Worm (Caenorhabditis elegans) whole organism, L4 larva: ENCODE results near the gene F37H8.5.

Experiments used
- F44E2.7 ChIP-seq: fragments of 200-800 bp; sonication (Bioruptor generic); IDR thresholded peaks from 2 replicates; pipeline ENCODE4 v2.1.2; 2022; ENCODE audit warnings: missing genetic modification characterization, missing compliant biosample characterization
- R02D3.7 ChIP-seq: fragments of 150-350 bp; sonication (generic microtip); optimal IDR thresholded peaks from 3 replicates; lab custom pipeline; 2014; ENCODE audit warnings: missing biosample characterization, missing genetic modification characterization
- T26A8.4 ChIP-seq: fragments of 200-800 bp; sonication (Bioruptor generic); IDR thresholded peaks from 2 replicates; pipeline ENCODE4 v1.3.6; 2022; ENCODE audit warnings: missing genetic modification characterization, missing compliant biosample characterization
- Y105C5A.15 ChIP-seq: fragments of 200-800 bp; sonication (Bioruptor generic); IDR thresholded peaks from 2 replicates; pipeline ENCODE4 v1.3.6; 2022; ENCODE audit warnings: missing genetic modification characterization, missing compliant biosample characterization
- Y48G9A.11 ChIP-seq: fragments of 200-800 bp; sonication (Bioruptor generic); IDR thresholded peaks from 2 replicates; pipeline ENCODE4 v1.3.6; 2022; ENCODE audit warnings: missing genetic modification reagents, missing genetic modification characterization, missing compliant biosample characterization
- ZK337.2 ChIP-seq: fragments of 200-800 bp; sonication (Bioruptor generic); IDR thresholded peaks from 2 replicates; pipeline ENCODE4 v1.3.6; 2022; ENCODE audit warnings: missing genetic modification reagents, missing genetic modification characterization, missing compliant biosample characterization
- aly-2 ChIP-seq: sonication (generic microtip); optimal IDR thresholded peaks from 2 replicates; lab custom pipeline; 2018; ENCODE audit warnings: missing biosample characterization, missing genetic modification characterization
- attf-4 ChIP-seq: sonication (generic microtip); optimal IDR thresholded peaks from 3 replicates; lab custom pipeline; 2017; ENCODE audit warnings: missing biosample characterization, missing genetic modification characterization
- ceh-20 ChIP-seq: fragments of 200-800 bp; sonication (Bioruptor generic); IDR thresholded peaks from 2 replicates; pipeline ENCODE4 v1.3.6; 2022; ENCODE audit warnings: missing genetic modification reagents, missing genetic modification characterization, missing compliant biosample characterization
- ceh-62 ChIP-seq: sonication (generic microtip); optimal IDR thresholded peaks from 2 replicates; lab custom pipeline; 2017; ENCODE audit warnings: missing biosample characterization, missing genetic modification characterization
- ceh-82 ChIP-seq: sonication (generic microtip); optimal IDR thresholded peaks from 2 replicates; lab custom pipeline; 2017; ENCODE audit warnings: missing biosample characterization, missing genetic modification characterization
- ces-1 ChIP-seq: fragments of 150-350 bp; sonication (generic microtip); optimal IDR thresholded peaks from 4 replicates; lab custom pipeline; 2014; ENCODE audit warnings: missing biosample characterization, missing genetic modification reagents, missing genetic modification characterization
- daf-19 ChIP-seq: fragments of 200-800 bp; sonication (Bioruptor generic); conservative IDR thresholded peaks from 2 replicates; pipeline ENCODE4 v1.3.6; 2022; ENCODE audit warnings: missing genetic modification characterization, missing compliant biosample characterization
- daf-8 ChIP-seq: fragments of 200-800 bp; sonication (Bioruptor generic); IDR thresholded peaks from 2 replicates; pipeline ENCODE4 v1.3.6; 2022; ENCODE audit warnings: missing genetic modification characterization, missing compliant biosample characterization
- dmd-6 ChIP-seq: fragments of 200-800 bp; sonication (Bioruptor generic); IDR thresholded peaks from 2 replicates; pipeline ENCODE4 v1.3.6; 2022; ENCODE audit warnings: missing genetic modification reagents, missing genetic modification characterization, missing compliant biosample characterization
- dmd-8 ChIP-seq: fragments of 200-800 bp; sonication (Bioruptor generic); IDR thresholded peaks from 2 replicates; pipeline ENCODE4 v1.3.6; 2022; ENCODE audit warnings: missing genetic modification characterization, missing compliant biosample characterization
- dmd-9 ChIP-seq: fragments of 200-800 bp; sonication (Bioruptor generic); IDR thresholded peaks from 2 replicates; pipeline ENCODE4 v1.3.6; 2022; ENCODE audit warnings: missing genetic modification reagents, missing genetic modification characterization, missing compliant biosample characterization
- duxl-1 ChIP-seq: sonication (generic microtip); optimal IDR thresholded peaks from 2 replicates; lab custom pipeline; 2016; ENCODE audit warnings: mild to moderate bottlenecking, missing genetic modification characterization, moderate library complexity, missing compliant biosample characterization; ENCODE audit not compliant: poor library complexity
- egl-27 ChIP-seq: sonication (generic microtip); optimal IDR thresholded peaks from 3 replicates; lab custom pipeline; 2017; ENCODE audit warnings: missing biosample characterization, missing genetic modification reagents, missing genetic modification characterization
- egl-43 ChIP-seq: fragments of 200-800 bp; sonication (Bioruptor generic); IDR thresholded peaks from 2 replicates; pipeline ENCODE4 v1.3.6; 2022; ENCODE audit warnings: missing genetic modification reagents, missing genetic modification characterization, missing compliant biosample characterization
- fkh-10 ChIP-seq: fragments of 150-350 bp; optimal IDR thresholded peaks from 2 replicates; lab custom pipeline; 2014; ENCODE audit warnings: missing biosample characterization, missing genetic modification reagents, missing genetic modification characterization
- hif-1 ChIP-seq, 2 experiments: sonication (generic microtip); optimal IDR thresholded peaks; 2 replicates each; lab custom pipeline; 2016 to 2017; ENCODE audit warnings: missing compliant biosample characterization in 2 of 2, missing genetic modification characterization in 2 of 2, missing genetic modification reagents in 2 of 2, missing genotype in 2 of 2, mild to moderate bottlenecking in 1 of 2
- hmg-1.1 ChIP-seq: fragments of 200-800 bp; sonication (Bioruptor generic); IDR thresholded peaks from 2 replicates; pipeline ENCODE4 v1.3.6; 2022; ENCODE audit warnings: missing genetic modification reagents, missing genetic modification characterization, missing compliant biosample characterization
- jun-1 ChIP-seq: fragments of 150-350 bp; optimal IDR thresholded peaks from 2 replicates; lab custom pipeline; 2014; ENCODE audit warnings: missing biosample characterization, missing genetic modification reagents, missing genetic modification characterization
- lim-7 ChIP-seq: fragments of 200-800 bp; sonication (Bioruptor generic); IDR thresholded peaks from 2 replicates; pipeline ENCODE4 v1.3.6; 2022; ENCODE audit warnings: missing genetic modification characterization, missing compliant biosample characterization
- lin-15B ChIP-seq: fragments of 150-350 bp; sonication (generic microtip); optimal IDR thresholded peaks from 3 replicates; lab custom pipeline; 2014; ENCODE audit warnings: missing biosample characterization, missing genetic modification characterization
- lin-38 ChIP-seq: fragments of 200-800 bp; sonication (Bioruptor generic); IDR thresholded peaks from 2 replicates; pipeline ENCODE4 v1.3.6; 2022; ENCODE audit warnings: missing genetic modification reagents, missing genetic modification characterization, missing compliant biosample characterization
- lin-39 ChIP-seq: fragments of 150-350 bp; optimal IDR thresholded peaks from 2 replicates; lab custom pipeline; 2014; ENCODE audit warnings: missing biosample characterization, missing genetic modification reagents, missing genetic modification characterization
- mdl-1 ChIP-seq, 2 experiments: fragments of 150-350 bp in 1 of 2; sonication (generic microtip) in 1 of 2; optimal IDR thresholded peaks; 2 replicates each; lab custom pipeline; 2014 to 2017; ENCODE audit warnings: missing biosample characterization in 2 of 2, missing genetic modification characterization in 2 of 2
- mep-1 ChIP-seq: fragments of 150-350 bp; sonication (generic microtip); optimal IDR thresholded peaks from 3 replicates; lab custom pipeline; 2014; ENCODE audit warnings: missing biosample characterization, missing genetic modification characterization
- mes-2 ChIP-seq: sonication (generic microtip); optimal IDR thresholded peaks from 2 replicates; lab custom pipeline; 2016; ENCODE audit warnings: missing genotype, mild to moderate bottlenecking, missing genetic modification characterization, missing compliant biosample characterization; ENCODE audit not compliant: poor library complexity, severe bottlenecking
- mxl-2 ChIP-seq: fragments of 200-800 bp; sonication (Bioruptor generic); conservative IDR thresholded peaks from 2 replicates; pipeline ENCODE4 v1.3.6; 2022; ENCODE audit warnings: missing genetic modification reagents, missing genetic modification characterization, missing compliant biosample characterization
- nhr-10 ChIP-seq: fragments of 150-350 bp; optimal IDR thresholded peaks from 2 replicates; lab custom pipeline; 2014; ENCODE audit warnings: missing biosample characterization, missing genetic modification characterization
- nhr-102 ChIP-seq: sonication (generic microtip); optimal IDR thresholded peaks from 2 replicates; lab custom pipeline; 2016; ENCODE audit warnings: mild to moderate bottlenecking, missing genetic modification characterization, moderate library complexity, missing compliant biosample characterization
- nhr-237 ChIP-seq: sonication (generic microtip); optimal IDR thresholded peaks from 2 replicates; lab custom pipeline; 2017; ENCODE audit warnings: missing biosample characterization, missing genetic modification characterization
- saeg-2 ChIP-seq: fragments of 200-800 bp; sonication (Bioruptor generic); IDR thresholded peaks from 2 replicates; pipeline ENCODE4 v1.3.6; 2022; ENCODE audit warnings: missing genetic modification reagents, missing genetic modification characterization, missing compliant biosample characterization
- set-16 ChIP-seq: fragments of 200-800 bp; sonication (Bioruptor generic); IDR thresholded peaks from 2 replicates; pipeline ENCODE4 v1.3.6; 2022; ENCODE audit warnings: missing genetic modification reagents, missing genetic modification characterization, missing compliant biosample characterization
- snpc-1.2 ChIP-seq: fragments of 200-800 bp; sonication (Bioruptor generic); IDR thresholded peaks from 2 replicates; pipeline ENCODE4 v1.3.6; 2022; ENCODE audit warnings: missing genetic modification reagents, missing genetic modification characterization, missing compliant biosample characterization
- snpc-4 ChIP-seq: fragments of 150-350 bp; optimal IDR thresholded peaks from 2 replicates; lab custom pipeline; 2014; ENCODE audit warnings: missing biosample characterization, missing genetic modification characterization
- spr-3 ChIP-seq: fragments of 200-800 bp; sonication (Bioruptor generic); optimal IDR thresholded peaks from 2 replicates; lab custom pipeline; 2018; ENCODE audit warnings: mild to moderate bottlenecking, missing genetic modification characterization, missing compliant biosample characterization
- unc-62 ChIP-seq, 3 experiments: fragments of 150-350 bp in 1 of 3; sonication (generic microtip); optimal IDR thresholded peaks in 2 of 3; peaks in 1 of 3; 1 replicate in 1 of 3; 2 replicates in 2 of 3; lab custom pipeline; 2014 to 2017; ENCODE audit warnings: missing biosample characterization in 3 of 3, missing genetic modification characterization in 3 of 3, missing genetic modification reagents in 3 of 3, missing genotype in 1 of 3
- zag-1 ChIP-seq: fragments of 150-350 bp; optimal IDR thresholded peaks from 2 replicates; lab custom pipeline; 2014; ENCODE audit warnings: missing biosample characterization, missing genetic modification characterization
- zfp-2 ChIP-seq: sonication (generic microtip); optimal IDR thresholded peaks from 2 replicates; lab custom pipeline; 2016; ENCODE audit warnings: mild to moderate bottlenecking, missing genetic modification characterization, missing compliant biosample characterization
- zfp-3 ChIP-seq: fragments of 200-800 bp; sonication (Bioruptor generic); conservative IDR thresholded peaks from 2 replicates; pipeline ENCODE4 v1.3.6; 2022; ENCODE audit warnings: missing genetic modification reagents, missing genetic modification characterization, missing compliant biosample characterization
- zip-2 ChIP-seq: fragments of 150-350 bp; optimal IDR thresholded peaks from 2 replicates; lab custom pipeline; 2014; ENCODE audit warnings: missing biosample characterization, missing genetic modification characterization

The F37H8.5 gene

DNA sequence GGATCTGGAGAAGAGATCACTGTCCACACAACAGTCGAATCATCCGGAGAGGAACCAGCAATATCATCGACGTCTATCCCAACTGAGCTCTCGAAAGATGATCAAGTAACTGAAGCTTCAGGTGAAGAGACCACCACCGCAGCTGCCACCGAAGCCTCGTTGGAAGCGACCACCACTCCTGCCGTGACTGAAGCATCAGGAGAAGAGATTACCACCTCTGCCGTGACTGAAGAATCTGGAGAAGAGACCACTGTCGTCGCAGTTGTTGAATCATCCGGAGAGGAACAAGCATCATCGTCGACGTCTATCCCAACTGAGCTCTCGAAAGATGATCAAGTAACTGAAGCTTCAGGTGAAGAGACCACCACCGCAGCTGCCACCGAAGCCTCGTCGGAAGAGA is 23.7 kb downstream of the F37H8.5 start:
- TF ChIP-seq mxl-2 (peak; percentile 38; the same call in 1 of the 2 replicates), set-16 (peak; percentile 80), T26A8.4 (peak; percentile 39; the same call in 1 of the 2 replicates), hmg-1.1 (GFP tag; lab: Robert Waterston, UW) (peak; percentile 33; the same call in 1 of the 2 replicates), egl-43 (GFP tag; lab: Robert Waterston, UW) (peak; percentile 52; the same call in 1 of the 2 replicates), lim-7 (GFP tag; lab: Robert Waterston, UW) (peak; percentile 38), dmd-9 (0 out of 2 replicates have a peak, but pooled peaks have one; percentile 19)

DNA sequence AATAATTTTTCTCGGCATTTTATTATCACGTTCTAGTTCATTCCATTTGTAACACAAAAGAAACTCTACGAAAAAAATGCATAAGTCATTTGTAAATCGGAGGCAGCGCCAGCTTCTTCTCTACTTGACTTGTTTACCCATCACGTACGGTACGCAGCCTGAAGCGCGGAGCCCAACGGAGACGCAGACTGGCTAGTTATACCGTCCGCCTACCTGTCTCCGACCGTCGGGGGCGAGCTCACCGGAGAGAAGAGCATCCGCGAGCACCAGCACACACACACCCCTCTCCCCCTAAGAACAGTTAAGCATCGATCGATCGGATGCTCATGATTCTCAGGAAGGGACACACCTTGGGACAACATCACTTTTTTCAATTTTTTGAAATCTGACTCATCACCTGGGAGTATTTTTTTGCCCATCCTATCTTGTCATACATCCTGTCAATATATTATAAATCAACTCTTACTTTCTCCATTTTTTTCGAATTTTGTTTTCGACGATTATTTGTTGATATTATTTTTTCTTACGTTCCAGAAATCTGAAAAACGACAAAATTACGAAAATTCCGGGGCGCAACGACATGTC is 33.9 kb downstream of the F37H8.5 start, which contains the start of gene plpr-1:
Gene plpr-1, plus strand, starts transcription at position 535 of the 585 bp plus-strand sequence.
- no peak for TF ChIP-seq lin-15B (tag; lab: Kevin White, UChicago)
- TF ChIP-seq daf-8 (GFP tag; lab: Robert Waterston, UW), result no peak
- no peak for TF ChIP-seq T26A8.4
- TF ChIP-seq set-16, result peak; percentile 75
- TF ChIP-seq nhr-102, result no peak
- no peak for TF ChIP-seq snpc-1.2 (GFP tag; lab: Robert Waterston, UW)
- TF ChIP-seq nhr-237 (tag; lab: Kevin White, UChicago), result no peak
- no peak for TF ChIP-seq daf-19 (GFP tag; lab: Robert Waterston, UW)
- TF ChIP-seq Y48G9A.11, result no peak
- no peak for TF ChIP-seq ceh-20 (GFP tag; lab: Robert Waterston, UW)
- TF ChIP-seq dmd-8 (GFP tag; lab: Robert Waterston, UW), result 0 out of 2 replicates have a peak, but pooled peaks have one; percentile 22
- TF ChIP-seq fkh-10 (GFP tag; lab: Kevin White, UChicago), result no peak
- no peak for TF ChIP-seq attf-4
- no peak for TF ChIP-seq unc-62 (GFP tag; optimal IDR thresholded peaks at IDR 0.05 in 1 of 2; lab: Kevin White, UChicago)
- no peak for TF ChIP-seq unc-62 (tag; optimal IDR thresholded peaks at IDR 0.05; lab: Kevin White, UChicago)
- TF ChIP-seq F44E2.7 (GFP tag; lab: Robert Waterston, UW), result no peak
- no peak for TF ChIP-seq ceh-62
- no peak for TF ChIP-seq aly-2
- TF ChIP-seq, all 104 proteins: peak for 2

DNA sequence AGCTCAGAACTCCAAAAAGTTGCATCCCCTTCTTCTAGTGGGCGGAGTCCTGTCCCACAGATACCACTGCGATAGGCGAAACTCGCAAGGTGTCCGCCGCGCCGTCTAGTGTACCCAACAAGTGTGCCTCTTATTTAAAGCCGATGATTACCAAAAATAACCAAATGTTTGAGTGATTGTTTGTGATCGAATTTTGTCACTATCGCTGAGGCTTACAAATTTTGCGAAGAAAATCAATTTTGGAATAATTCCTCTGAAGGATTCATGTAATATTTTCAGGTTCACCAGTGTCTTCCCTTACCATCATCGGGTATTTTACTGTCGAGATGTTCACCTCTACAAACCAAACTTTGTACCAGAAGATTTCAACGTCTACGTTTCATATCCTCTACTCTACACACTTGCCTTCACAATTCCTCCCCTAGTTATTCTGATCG is 36.1 kb downstream of the F37H8.5 start:
- peak; percentile 34 for TF ChIP-seq nhr-237 (tag; lab: Kevin White, UChicago)
- no peak for TF ChIP-seq zfp-2
- peak in 1 of 2 experiments; percentile 18 for TF ChIP-seq mdl-1 (tag; optimal IDR thresholded peaks at IDR 0.05; lab: Kevin White, UChicago)
- TF ChIP-seq ces-1 (GFP tag; lab: Kevin White, UChicago), result no peak
- TF ChIP-seq snpc-4 (tag; lab: Kevin White, UChicago), result peak; percentile 93
- no peak for TF ChIP-seq mxl-2
- peak; percentile 80 for TF ChIP-seq mep-1 (tag; lab: Kevin White, UChicago)
- peak; percentile 67; the same call in 1 of the 2 replicates for TF ChIP-seq daf-19 (GFP tag; lab: Robert Waterston, UW)
- TF ChIP-seq dmd-6 (GFP tag; lab: Robert Waterston, UW), result peak; percentile 72
- no peak for TF ChIP-seq unc-62 (GFP tag; optimal IDR thresholded peaks at IDR 0.05 in 1 of 2; lab: Kevin White, UChicago)
- no peak for TF ChIP-seq unc-62 (tag; optimal IDR thresholded peaks at IDR 0.05; lab: Kevin White, UChicago)
- no peak for TF ChIP-seq zag-1 (tag; lab: Kevin White, UChicago)
- TF ChIP-seq ceh-82 (tag; lab: Kevin White, UChicago), result no peak
- TF ChIP-seq zfp-3, result no peak
- TF ChIP-seq jun-1 (tag; lab: Kevin White, UChicago), result no peak
- TF ChIP-seq mes-2 (tag; lab: Kevin White, UChicago), result peak; percentile 89
- TF ChIP-seq ceh-20 (GFP tag; lab: Robert Waterston, UW), result 0 out of 2 replicates have a peak, but pooled peaks have one; percentile 21
- TF ChIP-seq Y105C5A.15 (GFP tag; lab: Robert Waterston, UW), result no peak
- TF ChIP-seq lin-15B (tag; lab: Kevin White, UChicago), result no peak
- no peak for TF ChIP-seq R02D3.7
- TF ChIP-seq zip-2 (tag; lab: Kevin White, UChicago), result peak; percentile 25
- peak; percentile 49; the same call in 1 of the 2 replicates for TF ChIP-seq saeg-2 (GFP tag; lab: Robert Waterston, UW)
- no peak for TF ChIP-seq egl-27 (tag; lab: Kevin White, UChicago)
- TF ChIP-seq hif-1 (tag; optimal IDR thresholded peaks at IDR 0.05; lab: Kevin White, UChicago), result no peak
- TF ChIP-seq nhr-10 (tag; lab: Kevin White, UChicago), result no peak
- peak; percentile 59 for TF ChIP-seq spr-3 (GFP tag; lab: Kevin White, UChicago)
- peak; percentile 84 for TF ChIP-seq duxl-1 (tag; lab: Kevin White, UChicago)
- TF ChIP-seq F44E2.7 (GFP tag; lab: Robert Waterston, UW), result no peak
- TF ChIP-seq ZK337.2, result no peak
- TF ChIP-seq lin-38 (GFP tag; lab: Robert Waterston, UW), result peak; percentile 86
- TF ChIP-seq lin-39 (tag; lab: Kevin White, UChicago), result no peak
